Fruit fly (Drosophila melanogaster) whole organism, embryonic: ENCODE measurements around the gene Kap3.

Experiments
- Ada2b ChIP-seq: fragments of 200-800 bp; sonication (Bioruptor generic); IDR thresholded peaks from 2 replicates; pipeline ENCODE4 v1.3.6; 2022; ENCODE audit warnings: missing biosample characterization, missing genetic modification characterization
- Adf1 ChIP-seq: fragments of 200-800 bp; sonication (Bioruptor generic); IDR thresholded peaks from 2 replicates; pipeline ENCODE4 v1.3.6; 2022; ENCODE audit warnings: missing biosample characterization, missing genetic modification characterization
- CG10147 ChIP-seq: fragments of 200-800 bp; sonication (Bioruptor generic); optimal IDR thresholded peaks from 2 replicates; lab custom pipeline; 2019; ENCODE audit warnings: missing biosample characterization, mild to moderate bottlenecking, missing genetic modification characterization, moderate library complexity
- CG10209 ChIP-seq: fragments of 200-800 bp; sonication (Bioruptor generic); optimal IDR thresholded peaks from 3 replicates; lab custom pipeline; 2017; ENCODE audit warnings: missing biosample characterization, mild to moderate bottlenecking, missing genetic modification characterization, missing genetic modification reagents
- CG10543 ChIP-seq: fragments of 200-800 bp; sonication (Bioruptor generic); optimal IDR thresholded peaks from 3 replicates; lab custom pipeline; 2017; ENCODE audit warnings: missing biosample characterization, mild to moderate bottlenecking, missing genetic modification characterization, moderate library complexity
- CG10565 ChIP-seq: fragments of 200-800 bp; sonication (Bioruptor generic); optimal IDR thresholded peaks from 3 replicates; lab custom pipeline; 2016; ENCODE audit warnings: missing biosample characterization, mild to moderate bottlenecking, missing genetic modification characterization
- CG11093 ChIP-seq: fragments of 200-800 bp; sonication (Bioruptor generic); IDR thresholded peaks from 3 replicates; pipeline ENCODE4 v1.3.6; 2022; ENCODE audit warnings: missing biosample characterization, missing genetic modification characterization
- CG14860 ChIP-seq: fragments of 200-800 bp; sonication (Bioruptor generic); IDR thresholded peaks from 3 replicates; pipeline ENCODE4 v1.3.6; 2022; ENCODE audit warnings: missing biosample characterization, missing genetic modification characterization; ENCODE audit not compliant: partially characterized antibody
- CG15479 ChIP-seq: fragments of 200-800 bp; sonication (Bioruptor generic); optimal IDR thresholded peaks from 3 replicates; lab custom pipeline; 2019; ENCODE audit warnings: missing biosample characterization, mild to moderate bottlenecking, missing genetic modification characterization, moderate library complexity
- CG18619 ChIP-seq: fragments of 200-800 bp; sonication (Bioruptor generic); optimal IDR thresholded peaks from 3 replicates; lab custom pipeline; 2017; ENCODE audit warnings: missing biosample characterization, mild to moderate bottlenecking, missing genetic modification characterization
- CG2129 ChIP-seq: fragments of 200-800 bp; sonication (Bioruptor generic); IDR thresholded peaks from 2 replicates; pipeline ENCODE4 v1.3.6; 2022; ENCODE audit warnings: missing biosample characterization, missing genetic modification characterization; ENCODE audit not compliant: partially characterized antibody
- CG2875 ChIP-seq: fragments of 200-800 bp; sonication (Bioruptor generic); optimal IDR thresholded peaks from 2 replicates; lab custom pipeline; 2017; ENCODE audit warnings: missing biosample characterization, mild to moderate bottlenecking, missing genetic modification characterization, missing genetic modification reagents
- CG31224 ChIP-seq: fragments of 200-800 bp; sonication (Bioruptor generic); IDR thresholded peaks from 2 replicates; pipeline ENCODE4 v1.3.6; 2022; ENCODE audit warnings: missing biosample characterization, missing genetic modification characterization
- CG32767 ChIP-seq: fragments of 200-800 bp; sonication (Bioruptor generic); IDR thresholded peaks from 2 replicates; pipeline ENCODE4 v1.3.6; 2022; ENCODE audit warnings: missing biosample characterization, missing genetic modification characterization
- CG34422 ChIP-seq: fragments of 200-800 bp; sonication (Bioruptor generic); IDR thresholded peaks from 3 replicates; pipeline ENCODE4 v1.3.6; 2022; ENCODE audit warnings: missing biosample characterization, missing genetic modification characterization
- CG43689 ChIP-seq: fragments of 200-800 bp; sonication (Bioruptor generic); IDR thresholded peaks from 2 replicates; pipeline ENCODE4 v1.3.6; 2022; ENCODE audit warnings: missing biosample characterization, missing genetic modification characterization
- CG4707 ChIP-seq: fragments of 200-800 bp; sonication (Bioruptor generic); optimal IDR thresholded peaks from 2 replicates; lab custom pipeline; 2018; ENCODE audit warnings: missing biosample characterization, mild to moderate bottlenecking, missing genetic modification characterization, moderate library complexity
- CG6175 ChIP-seq: fragments of 200-800 bp; sonication (Bioruptor generic); IDR thresholded peaks from 3 replicates; pipeline ENCODE4 v1.3.6; 2022; ENCODE audit warnings: missing biosample characterization, missing genetic modification characterization
- CG7786 ChIP-seq: fragments of 200-800 bp; sonication (Bioruptor generic); optimal IDR thresholded peaks from 2 replicates; lab custom pipeline; 2016; ENCODE audit warnings: missing biosample characterization, missing genetic modification characterization
- CTCF ChIP-seq: fragments of 200-800 bp; sonication (Bioruptor generic); optimal IDR thresholded peaks from 2 replicates; lab custom pipeline; 2017; ENCODE audit warnings: missing biosample characterization, mild to moderate bottlenecking, missing genetic modification characterization, moderate library complexity
- Camta ChIP-seq: fragments of 200-800 bp; sonication (Bioruptor generic); optimal IDR thresholded peaks from 2 replicates; lab custom pipeline; 2016; ENCODE audit warnings: missing biosample characterization, missing genetic modification characterization
- CoRest ChIP-seq: fragments of 200-800 bp; sonication (Bioruptor generic); optimal IDR thresholded peaks from 3 replicates; lab custom pipeline; 2018; ENCODE audit warnings: missing biosample characterization, mild to moderate bottlenecking, missing genetic modification characterization, moderate library complexity
- D ChIP-seq, 2 experiments: fragments of 200-800 bp in 1 of 2; fragments of >200 bp in 1 of 2; sonication (Bioruptor generic) in 1 of 2; optimal IDR thresholded peaks; 2 replicates in 1 of 2; 3 replicates in 1 of 2; lab custom pipeline; 2017; ENCODE audit warnings: mild to moderate bottlenecking in 1 of 2, missing biosample characterization in 1 of 2, missing genetic modification characterization in 1 of 2, missing genetic modification reagents in 1 of 2
- Dek ChIP-seq: fragments of 200-800 bp; sonication (Bioruptor generic); optimal IDR thresholded peaks from 3 replicates; lab custom pipeline; 2019; ENCODE audit warnings: missing biosample characterization, mild to moderate bottlenecking, missing genetic modification characterization, moderate library complexity
- ERR ChIP-seq: fragments of 200-800 bp; sonication (Bioruptor generic); optimal IDR thresholded peaks from 2 replicates; lab custom pipeline; 2016; ENCODE audit warnings: missing biosample characterization, missing genetic modification characterization
- Hr3 ChIP-seq: fragments of 200-800 bp; sonication (Bioruptor generic); optimal IDR thresholded peaks from 3 replicates; lab custom pipeline; 2016; ENCODE audit warnings: missing biosample characterization, missing genetic modification characterization
- Hsf ChIP-seq: fragments of 200-800 bp; sonication (Bioruptor generic); optimal IDR thresholded peaks from 3 replicates; lab custom pipeline; 2016; ENCODE audit warnings: missing biosample characterization, missing genetic modification characterization
- Kr ChIP-seq: fragments of 200-800 bp; sonication (Bioruptor generic); optimal IDR thresholded peaks from 2 replicates; lab custom pipeline; 2017; ENCODE audit warnings: missing biosample characterization, mild to moderate bottlenecking, missing genetic modification characterization
- Max ChIP-seq: fragments of 200-800 bp; sonication (Bioruptor generic); optimal IDR thresholded peaks from 2 replicates; lab custom pipeline; 2016; ENCODE audit warnings: missing biosample characterization, mild to moderate bottlenecking, missing genetic modification characterization
- Nf-YB ChIP-seq: fragments of 200-800 bp; sonication (Bioruptor generic); optimal IDR thresholded peaks from 3 replicates; lab custom pipeline; 2019; ENCODE audit warnings: missing biosample characterization, mild to moderate bottlenecking, missing genetic modification characterization, moderate library complexity
- NfI ChIP-seq: fragments of 200-800 bp; sonication (Bioruptor generic); optimal IDR thresholded peaks from 3 replicates; lab custom pipeline; 2018; ENCODE audit warnings: missing biosample characterization, mild to moderate bottlenecking, missing genetic modification characterization, moderate library complexity
- Pdp1 ChIP-seq, 2 experiments: fragments of 200-800 bp; sonication (Bioruptor generic); optimal IDR thresholded peaks; 3 replicates each; lab custom pipeline; 2016; ENCODE audit warnings: missing biosample characterization in 2 of 2, missing genetic modification characterization in 2 of 2, mild to moderate bottlenecking in 1 of 2, moderate library complexity in 1 of 2
- Spps ChIP-seq: fragments of 200-800 bp; sonication (Bioruptor generic); optimal IDR thresholded peaks from 2 replicates; lab custom pipeline; 2018; ENCODE audit warnings: missing biosample characterization, mild to moderate bottlenecking, missing genetic modification characterization
- Taf1 ChIP-seq: fragments of 200-800 bp; sonication (Bioruptor generic); IDR thresholded peaks from 2 replicates; pipeline ENCODE4 v1.3.6; 2022; ENCODE audit warnings: missing biosample characterization, missing genetic modification characterization
- ash1 ChIP-seq: fragments of 200-800 bp; sonication (Bioruptor generic); optimal IDR thresholded peaks from 2 replicates; lab custom pipeline; 2018; ENCODE audit warnings: missing biosample characterization, mild to moderate bottlenecking, missing genetic modification characterization
- bbx ChIP-seq: fragments of 200-800 bp; sonication (Bioruptor generic); IDR thresholded peaks from 2 replicates; pipeline ENCODE4 v1.3.6; 2022; ENCODE audit warnings: missing biosample characterization, missing genetic modification characterization; ENCODE audit not compliant: partially characterized antibody
- cad ChIP-seq: fragments of >200 bp; optimal IDR thresholded peaks from 2 replicates; lab custom pipeline; 2017; ENCODE audit warnings: missing biosample characterization, missing genetic modification characterization
- ci ChIP-seq: fragments of 200-800 bp; sonication (Bioruptor generic); IDR thresholded peaks from 3 replicates; pipeline ENCODE4 v1.3.6; 2022; ENCODE audit warnings: missing biosample characterization, missing genetic modification characterization
- fu2 ChIP-seq: fragments of 200-800 bp; sonication (Bioruptor generic); optimal IDR thresholded peaks from 2 replicates; lab custom pipeline; 2016; ENCODE audit warnings: missing biosample characterization, missing genetic modification characterization
- hb ChIP-seq: fragments of 200-800 bp; sonication (Bioruptor generic); IDR thresholded peaks from 3 replicates; pipeline ENCODE4 v1.3.6; 2022; ENCODE audit warnings: missing biosample characterization, missing genetic modification characterization; ENCODE audit not compliant: partially characterized antibody
- her ChIP-seq: fragments of 200-800 bp; sonication (Bioruptor generic); optimal IDR thresholded peaks from 2 replicates; lab custom pipeline; 2016; ENCODE audit warnings: missing biosample characterization, missing genetic modification characterization
- inv ChIP-seq: fragments of 200-800 bp; sonication (Bioruptor generic); IDR thresholded peaks from 2 replicates; pipeline ENCODE4 v1.3.6; 2022; ENCODE audit warnings: missing biosample characterization, missing genetic modification characterization; ENCODE audit not compliant: partially characterized antibody
- nom ChIP-seq: fragments of 200-800 bp; sonication (Bioruptor generic); optimal IDR thresholded peaks from 2 replicates; lab custom pipeline; 2017; ENCODE audit warnings: missing biosample characterization, missing genetic modification characterization, mild to moderate bottlenecking, moderate library complexity, missing genetic modification reagents
- otp ChIP-seq: fragments of 200-800 bp; sonication (Bioruptor generic); IDR thresholded peaks from 3 replicates; pipeline ENCODE4, ENCODE4 v1.3.6; 2022; ENCODE audit warnings: missing biosample characterization, missing genetic modification characterization
- pan ChIP-seq, 4 experiments: fragments of >200 bp in 3 of 4; fragments of 200-800 bp in 1 of 4; sonication (Bioruptor generic) in 1 of 4; optimal IDR thresholded peaks in 3 of 4; IDR thresholded peaks in 1 of 4; 2 replicates each; pipeline versions ENCODE4 v1.3.6 to Lab custom; 2017 to 2022; ENCODE audit warnings: missing biosample characterization in 2 of 4, missing genetic modification characterization in 2 of 4, mixed read lengths in 1 of 4
- peb ChIP-seq: fragments of 200-800 bp; sonication (Bioruptor generic); IDR thresholded peaks from 2 replicates; pipeline ENCODE4 v1.3.6; 2022; ENCODE audit warnings: missing biosample characterization, missing genetic modification characterization
- ssp ChIP-seq: fragments of 200-800 bp; sonication (Bioruptor generic); IDR thresholded peaks from 2 replicates; pipeline ENCODE4 v1.3.6; 2022; ENCODE audit warnings: missing biosample characterization, missing genetic modification characterization
- tgo ChIP-seq: fragments of 200-800 bp; sonication (Bioruptor generic); IDR thresholded peaks from 3 replicates; pipeline ENCODE4 v1.3.6; 2022; ENCODE audit warnings: missing biosample characterization, missing genetic modification characterization
- tna ChIP-seq: fragments of 200-800 bp; sonication (Bioruptor generic); IDR thresholded peaks from 2 replicates; pipeline ENCODE4 v1.3.6; 2022; ENCODE audit warnings: missing biosample characterization, missing genetic modification characterization; ENCODE audit not compliant: partially characterized antibody

The Kap3 gene

dm6 chrX:11351351-11351750, 11.5 kb upstream of the Kap3 start (continued):
- TF ChIP-seq CG11093 (GFP tag; lab: Robert Waterston, UW): peak; percentile 94
- peak; percentile 91 for TF ChIP-seq CG10543 (GFP tag; lab: Kevin White, UChicago)
- peak; percentile 93 for TF ChIP-seq CoRest (tag; lab: Kevin White, UChicago)
- peak; percentile 88 for TF ChIP-seq Dek (tag; lab: Kevin White, UChicago)
- TF ChIP-seq pan (optimal IDR thresholded peaks at IDR 0.05; lab: Kevin White, UChicago): no peak
- peak in 1 of 2 experiments; percentile 96 for TF ChIP-seq pan (GFP tag; optimal IDR thresholded peaks at IDR 0.05 in 1 of 2, IDR thresholded peaks at IDR 0.05 in 1 of 2)
- TF ChIP-seq CG15479: peak; percentile 20
- TF ChIP-seq CG10565 (GFP tag; lab: Kevin White, UChicago): peak; percentile 61
- TF ChIP-seq tgo: peak; percentile 95
- TF ChIP-seq CG7786 (GFP tag; lab: Kevin White, UChicago): peak; percentile 94
- TF ChIP-seq Hsf (GFP tag; lab: Kevin White, UChicago): peak; percentile 96
- peak; percentile 88 for TF ChIP-seq Taf1 (GFP tag; lab: Robert Waterston, UW)
- peak; percentile 92 for TF ChIP-seq her (GFP tag; lab: Kevin White, UChicago)
- peak; percentile 83 for TF ChIP-seq ash1 (GFP tag; lab: Kevin White, UChicago)
- TF ChIP-seq ci: peak; percentile 98
- TF ChIP-seq Ada2b (GFP tag; lab: Robert Waterston, UW): peak; percentile 96
- TF ChIP-seq Spps: peak; percentile 68
- TF ChIP-seq CG31224: peak; percentile 85
- TF ChIP-seq D (optimal IDR thresholded peaks at IDR 0.05; lab: Kevin White, UChicago): no peak
- TF ChIP-seq D (GFP tag; optimal IDR thresholded peaks at IDR 0.05; lab: Kevin White, UChicago): peak; percentile 90
- TF ChIP-seq inv (GFP tag; lab: Robert Waterston, UW): no peak
- peak; percentile 90 for TF ChIP-seq Camta (GFP tag; lab: Kevin White, UChicago)
- peak; percentile 92 for TF ChIP-seq ERR (GFP tag; lab: Kevin White, UChicago)
- peak; percentile 83; the same call in 2 of the 3 replicates for TF ChIP-seq CG6175 (GFP tag; lab: Robert Waterston, UW)
- peak; percentile 87 for TF ChIP-seq CG43689 (GFP tag; lab: Robert Waterston, UW)
- 0 out of 2 replicates have a peak, but pooled peaks have one; percentile 16 for TF ChIP-seq tna
- peak; percentile 92 to 93 for TF ChIP-seq Pdp1 (GFP tag; optimal IDR thresholded peaks at IDR 0.05; lab: Kevin White, UChicago)
- peak; percentile 47 for TF ChIP-seq Adf1
- TF ChIP-seq hb (GFP tag; lab: Robert Waterston, UW): no peak
- no peak for TF ChIP-seq CG2129 (GFP tag; lab: Robert Waterston, UW)
- peak; percentile 18; the same call in 1 of the 2 replicates for TF ChIP-seq bbx (GFP tag; lab: Robert Waterston, UW)
- peak; percentile 95 for TF ChIP-seq otp
- peak; percentile 97 for TF ChIP-seq CG34422 (GFP tag; lab: Robert Waterston, UW)
- TF ChIP-seq nom (GFP tag; lab: Kevin White, UChicago): peak; percentile 86
- TF ChIP-seq Kr (GFP tag; lab: Kevin White, UChicago): no peak
- peak; percentile 95 for TF ChIP-seq NfI (GFP tag; lab: Kevin White, UChicago)
- TF ChIP-seq CG10209: peak; percentile 89
- TF ChIP-seq CG2875 (GFP tag; lab: Kevin White, UChicago): peak; percentile 90
- peak; percentile 80 for TF ChIP-seq CG10147 (GFP tag; lab: Kevin White, UChicago)
- peak; percentile 85 for TF ChIP-seq Max (GFP tag; lab: Kevin White, UChicago)
- no peak for TF ChIP-seq CG14860 (GFP tag; lab: Robert Waterston, UW)
- peak; percentile 67 for TF ChIP-seq Nf-YB
- no peak for TF ChIP-seq cad (GFP tag; lab: Kevin White, UChicago)
- TF ChIP-seq CTCF (GFP tag; lab: Kevin White, UChicago): peak; percentile 62
- TF ChIP-seq Hr3: peak; percentile 89
- TF ChIP-seq CG32767 (GFP tag; lab: Robert Waterston, UW): peak; percentile 91
- peak; percentile 79 for TF ChIP-seq peb
- peak; percentile 87 for TF ChIP-seq ssp (GFP tag; lab: Robert Waterston, UW)
- TF ChIP-seq CG18619 (GFP tag; lab: Kevin White, UChicago): peak; percentile 88
- TF ChIP-seq CG4707 (GFP tag; lab: Kevin White, UChicago): peak; percentile 86
- TF ChIP-seq fu2: peak; percentile 74
